Worm (Caenorhabditis elegans) whole organism, mixed stage, embryonic: ENCODE measurements around the gene D1025.10.

ENCODE experiments used
- M03D4.4 ChIP-seq: sonication (generic microtip); optimal IDR thresholded peaks from 2 replicates; lab custom pipeline; 2017; ENCODE audit warnings: mild to moderate bottlenecking, missing genetic modification characterization, missing compliant biosample characterization
- bed-3 ChIP-seq: fragments of 200-800 bp; sonication (Bioruptor generic); optimal IDR thresholded peaks from 3 replicates; lab custom pipeline; 2018; ENCODE audit warnings: mild to moderate bottlenecking, missing genetic modification characterization, moderate library complexity, missing compliant biosample characterization
- blmp-1 ChIP-seq: fragments of 150-350 bp; optimal IDR thresholded peaks from 2 replicates; lab custom pipeline; 2014; ENCODE audit warnings: missing biosample characterization, missing genetic modification characterization
- ceh-39 ChIP-seq: fragments of 150-350 bp; optimal IDR thresholded peaks from 2 replicates; lab custom pipeline; 2014; ENCODE audit warnings: missing biosample characterization, missing genetic modification characterization
- ceh-43 ChIP-seq: fragments of 200-800 bp; sonication (Bioruptor generic); optimal IDR thresholded peaks from 2 replicates; lab custom pipeline; 2018; ENCODE audit warnings: mild to moderate bottlenecking, missing genetic modification characterization, moderate library complexity, missing compliant biosample characterization
- ceh-83 ChIP-seq: fragments of 200-800 bp; sonication (Bioruptor generic); optimal IDR thresholded peaks from 2 replicates; lab custom pipeline; 2018; ENCODE audit warnings: mild to moderate bottlenecking, missing genetic modification characterization, missing compliant biosample characterization
- ces-1 ChIP-seq: fragments of 150-350 bp; optimal IDR thresholded peaks from 2 replicates; lab custom pipeline; 2014; ENCODE audit warnings: missing biosample characterization, missing genetic modification reagents, missing genetic modification characterization
- cnd-1 ChIP-seq: fragments of 200-800 bp; sonication (Bioruptor generic); optimal IDR thresholded peaks from 2 replicates; lab custom pipeline; 2018; ENCODE audit warnings: mild to moderate bottlenecking, missing genetic modification characterization, missing compliant biosample characterization
- drap-1 ChIP-seq: fragments of 200-800 bp; sonication (Bioruptor generic); optimal IDR thresholded peaks from 3 replicates; lab custom pipeline; 2018; ENCODE audit warnings: mild to moderate bottlenecking, missing genetic modification characterization, missing compliant biosample characterization
- elt-1 ChIP-seq: sonication (generic microtip); optimal IDR thresholded peaks from 2 replicates; lab custom pipeline; 2017; ENCODE audit warnings: missing genetic modification characterization, mild to moderate bottlenecking, missing compliant biosample characterization, antibody characterized with exemption, moderate library complexity, borderline replicate concordance; ENCODE audit not compliant: insufficient read depth
- elt-3 ChIP-seq: fragments of 150-350 bp; optimal IDR thresholded peaks from 2 replicates; lab custom pipeline; 2014; ENCODE audit warnings: missing biosample characterization, missing genetic modification characterization
- flh-1 ChIP-seq: fragments of 200-800 bp; sonication (Bioruptor generic); optimal IDR thresholded peaks from 2 replicates; lab custom pipeline; 2018; ENCODE audit warnings: mild to moderate bottlenecking, missing genetic modification characterization, moderate library complexity, missing compliant biosample characterization
- ham-2 ChIP-seq: fragments of 200-800 bp; sonication (Bioruptor generic); optimal IDR thresholded peaks from 2 replicates; lab custom pipeline; 2018; ENCODE audit warnings: mild to moderate bottlenecking, missing genetic modification characterization, missing compliant biosample characterization
- hlh-1 ChIP-seq: fragments of 150-350 bp; optimal IDR thresholded peaks from 2 replicates; lab custom pipeline; 2014; ENCODE audit warnings: missing biosample characterization, missing genetic modification reagents, missing genetic modification characterization
- lin-13 ChIP-seq: fragments of 150-350 bp; optimal IDR thresholded peaks from 2 replicates; lab custom pipeline; 2014; ENCODE audit warnings: missing biosample characterization, missing genetic modification characterization
- lin-32 ChIP-seq: fragments of 200-800 bp; sonication (Bioruptor generic); optimal IDR thresholded peaks from 2 replicates; lab custom pipeline; 2018; ENCODE audit warnings: mild to moderate bottlenecking, missing genetic modification characterization, missing compliant biosample characterization
- lsy-2 ChIP-seq: fragments of 150-350 bp; optimal IDR thresholded peaks from 2 replicates; lab custom pipeline; 2014; ENCODE audit warnings: missing biosample characterization, missing genetic modification characterization
- mab-5 ChIP-seq: fragments of 150-350 bp; optimal IDR thresholded peaks from 2 replicates; lab custom pipeline; 2014; ENCODE audit warnings: missing biosample characterization, missing genetic modification characterization
- mep-1 ChIP-seq: fragments of 150-350 bp; optimal IDR thresholded peaks from 2 replicates; lab custom pipeline; 2017; ENCODE audit warnings: missing biosample characterization, missing genetic modification reagents, missing genetic modification characterization, inconsistent platforms
- mls-2 ChIP-seq: sonication (generic microtip); optimal IDR thresholded peaks from 2 replicates; lab custom pipeline; 2016; ENCODE audit warnings: mild to moderate bottlenecking, missing genetic modification characterization, moderate library complexity, missing compliant biosample characterization
- nhr-12 ChIP-seq: fragments of 150-350 bp; optimal IDR thresholded peaks from 2 replicates; lab custom pipeline; 2014; ENCODE audit warnings: missing biosample characterization, missing genetic modification characterization
- nhr-2 ChIP-seq: fragments of 150-350 bp; optimal IDR thresholded peaks from 2 replicates; lab custom pipeline; 2014; ENCODE audit warnings: missing biosample characterization, missing genetic modification characterization
- nhr-237 ChIP-seq: fragments of 150-350 bp; optimal IDR thresholded peaks from 2 replicates; lab custom pipeline; 2014; ENCODE audit warnings: missing biosample characterization, missing genetic modification characterization
- nhr-28 ChIP-seq: fragments of 150-350 bp; optimal IDR thresholded peaks from 2 replicates; lab custom pipeline; 2014; ENCODE audit warnings: missing biosample characterization, missing genetic modification characterization
- nhr-76 ChIP-seq: sonication (generic microtip); optimal IDR thresholded peaks from 2 replicates; lab custom pipeline; 2017; ENCODE audit warnings: missing biosample characterization, missing genetic modification characterization
- pha-4 ChIP-seq: fragments of 150-350 bp; optimal IDR thresholded peaks from 2 replicates; lab custom pipeline; 2018; ENCODE audit warnings: missing biosample characterization, missing genetic modification reagents, missing genetic modification characterization
- sem-2 ChIP-seq: fragments of 200-800 bp; sonication (Bioruptor generic); optimal IDR thresholded peaks from 2 replicates; lab custom pipeline; 2018; ENCODE audit warnings: mild to moderate bottlenecking, missing genetic modification characterization, missing compliant biosample characterization
- snpc-4 ChIP-seq: fragments of 150-350 bp; optimal IDR thresholded peaks from 2 replicates; lab custom pipeline; 2014; ENCODE audit warnings: missing biosample characterization, missing genetic modification characterization
- sptf-1 ChIP-seq: sonication (generic microtip); optimal IDR thresholded peaks from 2 replicates; lab custom pipeline; 2017; ENCODE audit warnings: mild to moderate bottlenecking, missing genetic modification characterization, moderate library complexity, missing compliant biosample characterization
- tbx-8 ChIP-seq: fragments of 200-800 bp; sonication (Bioruptor generic); optimal IDR thresholded peaks from 2 replicates; lab custom pipeline; 2018; ENCODE audit warnings: mild to moderate bottlenecking, missing genetic modification characterization, moderate library complexity, missing compliant biosample characterization
- unc-120 ChIP-seq: sonication (generic microtip); optimal IDR thresholded peaks from 2 replicates; lab custom pipeline; 2017; ENCODE audit warnings: missing genetic modification characterization, missing compliant biosample characterization; ENCODE audit not compliant: poor library complexity, severe bottlenecking
- unc-39 ChIP-seq: fragments of 150-350 bp; optimal IDR thresholded peaks from 2 replicates; lab custom pipeline; 2014; ENCODE audit warnings: missing biosample characterization, missing genetic modification characterization
- unc-62 ChIP-seq: fragments of 150-350 bp; optimal IDR thresholded peaks from 2 replicates; lab custom pipeline; 2014; ENCODE audit warnings: missing biosample characterization, missing genetic modification reagents, missing genetic modification characterization
- zip-8 ChIP-seq: fragments of 150-350 bp; optimal IDR thresholded peaks from 2 replicates; lab custom pipeline; 2014; ENCODE audit warnings: missing biosample characterization, missing genetic modification characterization
- ztf-11 ChIP-seq: fragments of 150-350 bp; optimal IDR thresholded peaks from 2 replicates; lab custom pipeline; 2014; ENCODE audit warnings: missing biosample characterization, missing genetic modification characterization

Gene D1025.10

DNA sequence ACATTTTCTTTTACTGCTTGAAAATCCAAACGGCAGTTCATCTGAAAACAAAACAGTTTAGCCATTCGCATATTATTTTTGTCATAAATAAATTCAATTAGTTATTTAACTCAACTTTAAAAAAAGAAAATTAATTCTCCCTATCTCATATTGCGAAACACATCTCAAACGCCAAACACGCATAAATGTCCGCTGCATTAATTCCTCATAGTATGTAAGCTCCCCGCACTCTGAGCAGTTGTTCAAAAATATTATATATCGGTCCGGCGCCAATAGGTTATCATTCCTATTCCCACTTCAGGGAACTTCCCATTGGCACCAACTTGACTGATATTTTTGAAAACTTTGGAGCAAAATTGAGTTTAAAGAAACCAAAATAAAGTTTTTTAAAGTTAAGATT is 38.5 kb upstream of the D1025.10 start:
- TF ChIP-seq sem-2 (GFP tag; lab: Kevin White, UChicago) (no peak), pha-4 (tag; lab: Kevin White, UChicago) (no peak), bed-3 (GFP tag; lab: Kevin White, UChicago) (no peak), elt-1 (tag; lab: Kevin White, UChicago) (no peak), ceh-83 (no peak), ces-1 (GFP tag; lab: Kevin White, UChicago) (no peak), tbx-8 (GFP tag; lab: Kevin White, UChicago) (no peak), unc-62 (GFP tag; lab: Kevin White, UChicago) (no peak), nhr-237 (no peak)
- TF ChIP-seq, all 35 proteins: peak for 0

DNA sequence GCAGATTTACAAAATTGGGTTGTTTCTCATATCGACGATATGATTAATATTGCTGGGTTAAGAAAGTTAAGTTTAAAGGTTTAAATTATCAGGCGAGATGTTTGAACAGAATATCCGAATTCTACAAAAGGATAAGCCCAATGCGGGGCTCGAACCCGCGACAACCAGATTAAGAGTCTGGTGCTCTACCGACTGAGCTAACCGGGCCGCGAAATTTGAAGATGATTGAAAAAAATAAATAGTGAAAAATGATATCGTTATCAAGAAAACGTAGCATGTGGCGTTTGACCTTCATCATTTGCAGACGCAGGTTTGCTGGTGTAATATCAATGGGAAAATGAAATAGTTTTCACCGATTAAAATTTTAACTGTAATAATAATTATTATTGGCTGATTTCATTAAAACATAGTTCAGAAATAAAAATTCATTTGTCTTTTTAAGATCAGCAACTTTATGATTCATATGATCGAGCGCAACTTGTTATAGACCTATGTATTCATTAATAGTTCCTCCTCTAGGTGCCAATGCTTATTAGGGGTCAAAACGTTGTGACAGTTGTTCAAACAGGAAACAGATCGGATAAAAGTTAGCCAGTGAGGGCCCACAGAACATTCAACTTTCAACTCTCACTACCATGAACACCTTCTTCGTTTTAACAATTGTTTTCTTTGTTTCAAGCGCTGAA is 37.8 kb upstream of the D1025.10 start, which contains the start of gene M163.11:
TSS of gene M163.11 (plus strand) at position 636 of the 686 bp plus-strand sequence.
- TF ChIP-seq ham-2 (GFP tag; lab: Kevin White, UChicago): no peak
- no peak for TF ChIP-seq pha-4 (tag; lab: Kevin White, UChicago)
- TF ChIP-seq lsy-2: no peak
- no peak for TF ChIP-seq elt-1 (tag; lab: Kevin White, UChicago)
- TF ChIP-seq unc-120 (tag; lab: Kevin White, UChicago): peak; percentile 55
- no peak for TF ChIP-seq mls-2

DNA sequence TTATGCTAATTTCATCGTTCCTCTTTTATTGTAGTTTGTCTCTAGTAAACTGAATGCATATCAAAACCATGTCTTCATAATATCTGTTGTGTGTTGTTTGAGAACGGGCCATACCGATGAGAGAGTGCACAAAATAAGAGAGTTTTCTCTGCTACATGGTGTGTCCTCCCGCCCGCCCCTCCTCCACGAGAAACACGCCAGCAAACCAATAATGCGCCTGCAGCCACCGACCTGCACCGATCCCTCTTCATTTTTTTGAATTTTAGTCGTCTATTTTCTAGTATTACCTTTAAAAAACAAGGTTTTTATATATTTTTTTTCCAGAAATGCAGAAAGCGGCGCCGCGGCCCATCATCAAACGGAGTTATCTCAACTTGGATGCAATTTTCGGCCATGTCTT is 36.4 kb upstream of the D1025.10 start, which contains the start of gene gfi-3:
TSS of gene gfi-3 (plus strand) at position 325 of the 400 bp plus-strand sequence.
- TF ChIP-seq ces-1 (GFP tag; lab: Kevin White, UChicago) (peak; percentile 18), elt-3 (tag; lab: Kevin White, UChicago) (no peak), mls-2 (peak; percentile 5), lsy-2 (peak; percentile 59), nhr-2 (tag; lab: Kevin White, UChicago) (no peak), pha-4 (tag; lab: Kevin White, UChicago) (peak; percentile 30), nhr-12 (tag; lab: Kevin White, UChicago) (no peak), unc-120 (tag; lab: Kevin White, UChicago) (peak; percentile 41), lin-32 (GFP tag; lab: Kevin White, UChicago) (no peak), M03D4.4 (tag; lab: Kevin White, UChicago) (peak; percentile 75), blmp-1 (tag; lab: Kevin White, UChicago) (no peak), unc-39 (no peak), ham-2 (GFP tag; lab: Kevin White, UChicago) (peak; percentile 57), nhr-28 (no peak), unc-62 (GFP tag; lab: Kevin White, UChicago) (peak; percentile 8), lin-13 (tag; lab: Kevin White, UChicago) (peak; percentile 82), elt-1 (tag; lab: Kevin White, UChicago) (no peak), sptf-1 (tag; lab: Kevin White, UChicago) (peak; percentile 80), tbx-8 (GFP tag; lab: Kevin White, UChicago) (no peak), sem-2 (GFP tag; lab: Kevin White, UChicago) (no peak), nhr-76 (tag; lab: Kevin White, UChicago) (no peak), bed-3 (GFP tag; lab: Kevin White, UChicago) (no peak), hlh-1 (tag; lab: Kevin White, UChicago) (peak; percentile 37), drap-1 (GFP tag; lab: Kevin White, UChicago) (peak; percentile 55), zip-8 (no peak), ceh-39 (tag; lab: Kevin White, UChicago) (no peak), nhr-237 (no peak), mep-1 (tag; lab: Kevin White, UChicago) (peak; percentile 34), ceh-43 (GFP tag; lab: Kevin White, UChicago) (no peak), snpc-4 (tag; lab: Kevin White, UChicago) (no peak), ztf-11 (tag; lab: Kevin White, UChicago) (no peak), cnd-1 (tag; lab: Kevin White, UChicago) (peak; percentile 7), mab-5 (no peak), flh-1 (GFP tag; lab: Kevin White, UChicago) (no peak), ceh-83 (no peak)
- TF ChIP-seq, all 35 proteins: peak for 14
